Worm (Caenorhabditis elegans): Measurements from ENCODE around the gene Y39A3A.2.

The Y39A3A.2 gene

ce11 chrIII:2098185-2098584 is 40.7 kb upstream of the Y39A3A.2 start:
- TF ChIP-seq madf-10 (tag; optimal IDR thresholded peaks at IDR 0.05) (no peak), aptf-3 (GFP tag; IDR thresholded peaks at IDR 0.05) (no peak), snpc-1.1 (tag; optimal IDR thresholded peaks at IDR 0.05; ENCODE audit: insufficient read depth) (no peak), hlh-26 (GFP tag; conservative IDR thresholded peaks at IDR 0.05) (no peak), dpff-1 (tag; optimal IDR thresholded peaks at IDR 0.05) (no peak), ztf-6 (GFP tag; IDR thresholded peaks at IDR 0.05) (no peak), madf-6 (GFP tag; IDR thresholded peaks at IDR 0.05) (no peak)

- TF ChIP-seq lag-1 (GFP tag; IDR thresholded peaks at IDR 0.05) (no peak), xnd-1 (tag; optimal IDR thresholded peaks at IDR 0.05) (no peak), ccch-3 (GFP tag; optimal IDR thresholded peaks at IDR 0.05) (no peak), D2030.7 (GFP tag; IDR thresholded peaks at IDR 0.05) (no peak), ceh-100 (GFP tag; IDR thresholded peaks at IDR 0.05) (no peak), pbrm-1 (GFP tag; IDR thresholded peaks at IDR 0.05) (no peak), sdz-38 (tag; optimal IDR thresholded peaks at IDR 0.05) (no peak), bed-1 (GFP tag; IDR thresholded peaks at IDR 0.05) (no peak), egrh-3 (GFP tag; IDR thresholded peaks at IDR 0.05) (no peak), cebp-2 (GFP tag; IDR thresholded peaks at IDR 0.05) (no peak), hsf-1 (GFP tag; IDR thresholded peaks at IDR 0.05) (no peak), rpc-1 (optimal IDR thresholded peaks at IDR 0.05) (no peak), rpc-1 (tag; optimal IDR thresholded peaks at IDR 0.05) (no peak), madf-3 (GFP tag; IDR thresholded peaks at IDR 0.05) (no peak), F52B5.7 (tag; optimal IDR thresholded peaks at IDR 0.05) (no peak), die-1 (tag; optimal IDR thresholded peaks at IDR 0.05) (no peak), K12H6.12 (tag; optimal IDR thresholded peaks at IDR 0.05) (no peak), lsy-27 (tag; optimal IDR thresholded peaks at IDR 0.05; ENCODE audit: borderline replicate concordance, insufficient read depth) (no peak), nfyb-1 (GFP tag; IDR thresholded peaks at IDR 0.05) (no peak), F22D6.2 (tag; optimal IDR thresholded peaks at IDR 0.05) (no peak)
These were observed 34.9 kb upstream of the Y39A3A.2 start, which contains the start of gene Y48G9A.9 for ce11 chrIII:2092409-2092808. Gene Y48G9A.9 (plus strand): TSS chrIII:2092709.

- TF ChIP-seq bed-2 (GFP tag; IDR thresholded peaks at IDR 0.05) (no peak), nhr-80 (tag; optimal IDR thresholded peaks at IDR 0.05) (peak; percentile 30)
These were observed 33.9 kb upstream of the Y39A3A.2 start for ce11 chrIII:2091367-2091766.

ce11 chrIII:2090695-2091094 is 33.2 kb upstream of the Y39A3A.2 start:
- TF ChIP-seq ztf-18 (tag; optimal IDR thresholded peaks at IDR 0.05) (no peak), mes-4 (tag; optimal IDR thresholded peaks at IDR 0.05) (no peak), F55B11.4 (tag; optimal IDR thresholded peaks at IDR 0.05; ENCODE audit: borderline replicate concordance, insufficient read depth) (no peak), ccch-3 (GFP tag; optimal IDR thresholded peaks at IDR 0.05) (no peak), mxl-1 (tag; optimal IDR thresholded peaks at IDR 0.05) (no peak), ekl-4 (GFP tag; IDR thresholded peaks at IDR 0.05) (no peak), nhr-80 (tag; optimal IDR thresholded peaks at IDR 0.05) (peak; percentile 12), ceh-58 (GFP tag; IDR thresholded peaks at IDR 0.05) (no peak), snpc-1.1 (tag; optimal IDR thresholded peaks at IDR 0.05; ENCODE audit: insufficient read depth) (no peak), B0019.2 (GFP tag; conservative IDR thresholded peaks at IDR 0.05) (no peak), ZK185.1 (tag; optimal IDR thresholded peaks at IDR 0.05; ENCODE audit: poor library complexity, severe bottlenecking) (no peak), let-607 (tag; optimal IDR thresholded peaks at IDR 0.05) (no peak), F49E8.2 (tag; optimal IDR thresholded peaks at IDR 0.05; ENCODE audit: insufficient read depth) (no peak), K11D2.4 (GFP tag; IDR thresholded peaks at IDR 0.05) (peak; percentile 59; the same call in 1 of the 2 replicates), ztf-26 (tag; optimal IDR thresholded peaks at IDR 0.05) (peak; percentile 46), lsy-27 (tag; optimal IDR thresholded peaks at IDR 0.05; ENCODE audit: borderline replicate concordance, insufficient read depth) (no peak), sptf-2 (GFP tag; optimal IDR thresholded peaks at IDR 0.05) (no peak), lin-35 (GFP tag; optimal IDR thresholded peaks at IDR 0.05) (no peak), C06A6.2 (GFP tag; conservative IDR thresholded peaks at IDR 0.05) (no peak), tbx-9 (tag; optimal IDR thresholded peaks at IDR 0.05; ENCODE audit: borderline replicate concordance) (no peak), chd-7 (tag; optimal IDR thresholded peaks at IDR 0.05) (no peak)

Measured in whole organism, young adult.